Worm (Caenorhabditis elegans) whole organism, L2 larva: Measurements from ENCODE around the gene phat-5.

Experiments used
- C34F6.9 ChIP-seq: fragments of 150-350 bp; optimal IDR thresholded peaks from 2 replicates; lab custom pipeline; 2014; ENCODE audit warnings: missing biosample characterization, missing genetic modification characterization
- F13H6.1 ChIP-seq: sonication (generic microtip); optimal IDR thresholded peaks from 2 replicates; lab custom pipeline; 2016; ENCODE audit warnings: missing genetic modification characterization, missing compliant biosample characterization
- Y55F3AM.14 ChIP-seq: fragments of 200-800 bp; sonication (Bioruptor generic); optimal IDR thresholded peaks from 2 replicates; lab custom pipeline; 2018; ENCODE audit warnings: mild to moderate bottlenecking, missing genetic modification characterization, missing compliant biosample characterization
- ZK546.5 ChIP-seq: sonication (generic microtip); optimal IDR thresholded peaks from 2 replicates; lab custom pipeline; 2017; ENCODE audit warnings: missing biosample characterization, missing genetic modification characterization
- alr-1 ChIP-seq: fragments of 150-350 bp; optimal IDR thresholded peaks from 2 replicates; lab custom pipeline; 2014; ENCODE audit warnings: missing biosample characterization, missing genetic modification characterization
- aly-2 ChIP-seq: fragments of 150-350 bp; optimal IDR thresholded peaks from 2 replicates; lab custom pipeline; 2014; ENCODE audit warnings: missing biosample characterization, missing genetic modification characterization
- blmp-1 ChIP-seq: sonication (generic microtip); optimal IDR thresholded peaks from 2 replicates; lab custom pipeline; 2017; ENCODE audit warnings: missing genetic modification characterization, mild to moderate bottlenecking, missing compliant biosample characterization, antibody characterized with exemption, moderate library complexity; ENCODE audit not compliant: insufficient read depth
- ceh-16 ChIP-seq: fragments of 150-350 bp; optimal IDR thresholded peaks from 2 replicates; lab custom pipeline; 2014; ENCODE audit warnings: missing biosample characterization, missing genetic modification characterization
- ceh-82 ChIP-seq: fragments of 150-350 bp; optimal IDR thresholded peaks from 2 replicates; lab custom pipeline; 2014; ENCODE audit warnings: missing biosample characterization, missing genetic modification characterization
- dmd-4 ChIP-seq: sonication (generic microtip); optimal IDR thresholded peaks from 2 replicates; lab custom pipeline; 2017; ENCODE audit warnings: missing biosample characterization, missing genetic modification characterization
- elt-1 ChIP-seq: fragments of 150-350 bp; optimal IDR thresholded peaks from 2 replicates; lab custom pipeline; 2014; ENCODE audit warnings: missing biosample characterization, missing genetic modification characterization
- elt-3 ChIP-seq: sonication (generic microtip); optimal IDR thresholded peaks from 2 replicates; lab custom pipeline; 2017; ENCODE audit warnings: missing biosample characterization, missing genetic modification characterization
- fos-1 ChIP-seq: fragments of 150-350 bp; optimal IDR thresholded peaks from 2 replicates; lab custom pipeline; 2014; ENCODE audit warnings: missing biosample characterization, missing genetic modification characterization
- gmeb-1 ChIP-seq: fragments of 150-350 bp; optimal IDR thresholded peaks from 2 replicates; lab custom pipeline; 2014; ENCODE audit warnings: missing biosample characterization, missing genetic modification characterization
- lin-13 ChIP-seq: fragments of 150-350 bp; optimal IDR thresholded peaks from 2 replicates; lab custom pipeline; 2014; ENCODE audit warnings: missing biosample characterization, missing genetic modification reagents, missing genetic modification characterization
- lin-39 ChIP-seq: fragments of 150-350 bp; optimal IDR thresholded peaks from 2 replicates; lab custom pipeline; 2014; ENCODE audit warnings: missing biosample characterization, missing genetic modification reagents, missing genetic modification characterization
- lsy-2 ChIP-seq, 2 experiments: fragments of 150-350 bp in 1 of 2; sonication (generic microtip) in 1 of 2; optimal IDR thresholded peaks; 2 replicates each; lab custom pipeline; 2014 to 2017; ENCODE audit warnings: missing biosample characterization in 2 of 2, missing genetic modification characterization in 2 of 2
- mbf-1 ChIP-seq: sonication (generic microtip); optimal IDR thresholded peaks from 2 replicates; lab custom pipeline; 2017; ENCODE audit warnings: missing biosample characterization, missing genetic modification characterization
- mdl-1 ChIP-seq, 2 experiments: fragments of 150-350 bp in 1 of 2; sonication (generic microtip) in 1 of 2; optimal IDR thresholded peaks; 2 replicates each; lab custom pipeline; 2017; ENCODE audit warnings: missing biosample characterization in 2 of 2, missing genetic modification characterization in 2 of 2
- nhr-10 ChIP-seq: sonication (generic microtip); optimal IDR thresholded peaks from 2 replicates; lab custom pipeline; 2017; ENCODE audit warnings: missing biosample characterization, missing genetic modification characterization
- nhr-11 ChIP-seq: fragments of 150-350 bp; optimal IDR thresholded peaks from 2 replicates; lab custom pipeline; 2014; ENCODE audit warnings: missing biosample characterization, missing genetic modification characterization
- nhr-12 ChIP-seq: fragments of 150-350 bp; optimal IDR thresholded peaks from 2 replicates; lab custom pipeline; 2014; ENCODE audit warnings: missing biosample characterization, missing genetic modification characterization
- nhr-129 ChIP-seq: fragments of 150-350 bp; optimal IDR thresholded peaks from 2 replicates; lab custom pipeline; 2014; ENCODE audit warnings: missing biosample characterization, missing genetic modification characterization
- nhr-21 ChIP-seq: fragments of 150-350 bp; optimal IDR thresholded peaks from 2 replicates; lab custom pipeline; 2014; ENCODE audit warnings: missing biosample characterization, missing genetic modification characterization
- nhr-23 ChIP-seq: fragments of 150-350 bp; optimal IDR thresholded peaks from 2 replicates; lab custom pipeline; 2014; ENCODE audit warnings: missing biosample characterization, missing genetic modification reagents, missing genetic modification characterization
- nhr-237 ChIP-seq: fragments of 150-350 bp; optimal IDR thresholded peaks from 2 replicates; lab custom pipeline; 2014; ENCODE audit warnings: missing biosample characterization, missing genetic modification characterization
- nhr-25 ChIP-seq: fragments of 150-350 bp; sonication (generic microtip); optimal IDR thresholded peaks from 3 replicates; lab custom pipeline; 2014; ENCODE audit warnings: missing biosample characterization, missing genetic modification characterization
- nhr-6 ChIP-seq: fragments of 150-350 bp; optimal IDR thresholded peaks from 2 replicates; lab custom pipeline; 2014; ENCODE audit warnings: missing biosample characterization, missing genetic modification characterization
- nhr-77 ChIP-seq: fragments of 150-350 bp; optimal IDR thresholded peaks from 2 replicates; lab custom pipeline; 2014; ENCODE audit warnings: missing biosample characterization, missing genetic modification characterization
- peb-1 ChIP-seq: fragments of 150-350 bp; optimal IDR thresholded peaks from 2 replicates; lab custom pipeline; 2014; ENCODE audit warnings: missing biosample characterization, missing genetic modification characterization
- sem-4 ChIP-seq: fragments of 150-350 bp; optimal IDR thresholded peaks from 2 replicates; lab custom pipeline; 2014; ENCODE audit warnings: missing biosample characterization, missing genetic modification reagents, missing genetic modification characterization
- sma-3 ChIP-seq: sonication (generic microtip); optimal IDR thresholded peaks from 2 replicates; lab custom pipeline; 2016; ENCODE audit warnings: missing genetic modification reagents, missing genetic modification characterization, missing compliant biosample characterization
- sma-9 ChIP-seq, 2 experiments: fragments of 150-350 bp in 1 of 2; sonication (generic microtip) in 1 of 2; optimal IDR thresholded peaks; 2 replicates each; lab custom pipeline; 2014 to 2016; ENCODE audit warnings: missing genetic modification characterization in 2 of 2, mild to moderate bottlenecking in 1 of 2, missing biosample characterization in 1 of 2, missing compliant biosample characterization in 1 of 2, missing genetic modification reagents in 1 of 2, moderate library complexity in 1 of 2
- snpc-4 ChIP-seq: fragments of 150-350 bp; optimal IDR thresholded peaks from 2 replicates; lab custom pipeline; 2014; ENCODE audit warnings: missing biosample characterization, missing genetic modification characterization
- unc-39 ChIP-seq: fragments of 150-350 bp; optimal IDR thresholded peaks from 2 replicates; lab custom pipeline; 2014; ENCODE audit warnings: missing biosample characterization, missing genetic modification characterization
- unc-55 ChIP-seq: fragments of 150-350 bp; sonication (generic microtip); optimal IDR thresholded peaks from 3 replicates; lab custom pipeline; 2014; ENCODE audit warnings: missing biosample characterization, missing genetic modification reagents, missing genetic modification characterization
- unc-62 ChIP-seq: fragments of 150-350 bp; optimal IDR thresholded peaks from 2 replicates; lab custom pipeline; 2014; ENCODE audit warnings: missing biosample characterization, missing genetic modification reagents, missing genetic modification characterization
- zag-1 ChIP-seq: fragments of 150-350 bp; optimal IDR thresholded peaks from 2 replicates; lab custom pipeline; 2014; ENCODE audit warnings: missing biosample characterization, missing genetic modification characterization
- ztf-1 ChIP-seq: fragments of 200-800 bp; sonication (Bioruptor generic); conservative IDR thresholded peaks from 2 replicates; pipeline ENCODE4 v1.3.6; 2022; ENCODE audit warnings: missing genetic modification characterization, missing compliant biosample characterization
- ztf-11 ChIP-seq: sonication (generic microtip); optimal IDR thresholded peaks from 2 replicates; lab custom pipeline; 2017; ENCODE audit warnings: missing biosample characterization, missing genetic modification characterization
- ztf-4 ChIP-seq: fragments of 150-350 bp; optimal IDR thresholded peaks from 2 replicates; lab custom pipeline; 2014; ENCODE audit warnings: missing biosample characterization, missing genetic modification characterization

phat-5 gene

ce11 chrV:4129604-4130003 lies 7.3 kb upstream of the phat-5 start, which contains the start of gene phat-4:
Gene phat-4, plus strand, starts transcription at chrV:4129904.
- no peak for TF ChIP-seq aly-2 (tag; lab: Kevin White, UChicago)
- no peak for TF ChIP-seq nhr-25 (tag; lab: Kevin White, UChicago)
- no peak for TF ChIP-seq mbf-1 (tag; lab: Kevin White, UChicago)
- TF ChIP-seq ztf-4: no peak
- no peak for TF ChIP-seq nhr-6 (tag; lab: Kevin White, UChicago)
- TF ChIP-seq nhr-77 (tag; lab: Kevin White, UChicago): no peak
- no peak for TF ChIP-seq unc-55 (GFP tag; lab: Kevin White, UChicago)
- TF ChIP-seq C34F6.9 (tag; lab: Kevin White, UChicago): no peak
- no peak for TF ChIP-seq lin-39 (tag; lab: Kevin White, UChicago)

ce11 chrV:4127435-4127834 lies 5.1 kb upstream of the phat-5 start, which contains the start of gene T05B4.13:
Gene T05B4.13, minus strand, starts transcription at chrV:4127535.
- TF ChIP-seq nhr-10: no peak
- no peak for TF ChIP-seq ZK546.5 (tag; lab: Kevin White, UChicago)
- TF ChIP-seq mdl-1 (tag; optimal IDR thresholded peaks at IDR 0.05; lab: Kevin White, UChicago): no peak
- no peak for TF ChIP-seq lsy-2 (tag; optimal IDR thresholded peaks at IDR 0.05; lab: Kevin White, UChicago)
- no peak for TF ChIP-seq nhr-129 (tag; lab: Kevin White, UChicago)
- no peak for TF ChIP-seq alr-1 (tag; lab: Kevin White, UChicago)
- TF ChIP-seq nhr-12 (tag; lab: Kevin White, UChicago): no peak
- TF ChIP-seq sem-4: no peak
- no peak for TF ChIP-seq peb-1 (tag; lab: Kevin White, UChicago)
- TF ChIP-seq ztf-1 (GFP tag; lab: Robert Waterston, UW): no peak
- no peak for TF ChIP-seq nhr-6 (tag; lab: Kevin White, UChicago)
- TF ChIP-seq nhr-21 (tag; lab: Kevin White, UChicago): no peak
- no peak for TF ChIP-seq aly-2 (tag; lab: Kevin White, UChicago)
- TF ChIP-seq lin-39 (tag; lab: Kevin White, UChicago): no peak
- no peak for TF ChIP-seq sma-9 (GFP tag; optimal IDR thresholded peaks at IDR 0.05; lab: Kevin White, UChicago)
- TF ChIP-seq sma-9 (tag; optimal IDR thresholded peaks at IDR 0.05; lab: Kevin White, UChicago): no peak
- TF ChIP-seq ztf-4: no peak
- TF ChIP-seq, all 48 proteins: peak for 0

ce11 chrV:4125552-4126084 lies 3.3 kb upstream of the phat-5 start, which contains the start of gene T05B4.12:
Gene T05B4.12, minus strand, starts transcription at chrV:4126034.
- TF ChIP-seq nhr-23 (tag; lab: Kevin White, UChicago) (no peak), F13H6.1 (no peak)
- TF ChIP-seq, all 48 proteins: peak for 0

- TF ChIP-seq ztf-4: no peak
- TF ChIP-seq nhr-10: no peak
- TF ChIP-seq blmp-1 (tag; lab: Kevin White, UChicago): no peak
- TF ChIP-seq nhr-11 (tag; lab: Kevin White, UChicago): no peak
- no peak for TF ChIP-seq nhr-25 (tag; lab: Kevin White, UChicago)
- no peak for TF ChIP-seq Y55F3AM.14 (GFP tag; lab: Kevin White, UChicago)
- TF ChIP-seq ztf-1 (GFP tag; lab: Robert Waterston, UW): no peak
- no peak for TF ChIP-seq sem-4
- no peak for TF ChIP-seq unc-62 (GFP tag; lab: Kevin White, UChicago)
- no peak for TF ChIP-seq nhr-129 (tag; lab: Kevin White, UChicago)
- TF ChIP-seq gmeb-1 (tag; lab: Kevin White, UChicago): no peak
- no peak for TF ChIP-seq sma-3
- TF ChIP-seq ztf-11: no peak
- TF ChIP-seq nhr-12 (tag; lab: Kevin White, UChicago): no peak
- no peak for TF ChIP-seq unc-39 (tag; lab: Kevin White, UChicago)
- TF ChIP-seq ceh-82: no peak
- TF ChIP-seq fos-1 (tag; lab: Kevin White, UChicago): no peak
- TF ChIP-seq ZK546.5 (tag; lab: Kevin White, UChicago): no peak
- no peak for TF ChIP-seq F13H6.1
- no peak for TF ChIP-seq nhr-21 (tag; lab: Kevin White, UChicago)
Measured at ce11 chrV:4120629-4121028, 1.7 kb downstream of the phat-5 start, which contains the start of gene T05B4.10. Gene T05B4.10, minus strand, starts transcription at chrV:4120729.

- TF ChIP-seq unc-39 (tag; lab: Kevin White, UChicago) (no peak), nhr-129 (tag; lab: Kevin White, UChicago) (no peak), nhr-21 (tag; lab: Kevin White, UChicago) (no peak), peb-1 (tag; lab: Kevin White, UChicago) (no peak), ztf-4 (no peak), zag-1 (no peak), snpc-4 (no peak), dmd-4 (tag; lab: Kevin White, UChicago) (no peak), unc-62 (GFP tag; lab: Kevin White, UChicago) (no peak), ztf-1 (GFP tag; lab: Robert Waterston, UW) (no peak), nhr-6 (tag; lab: Kevin White, UChicago) (no peak), nhr-237 (no peak), elt-1 (tag; lab: Kevin White, UChicago) (no peak), lin-13 (GFP tag; lab: Kevin White, UChicago) (no peak), nhr-23 (tag; lab: Kevin White, UChicago) (no peak), aly-2 (tag; lab: Kevin White, UChicago) (no peak), elt-3 (tag; lab: Kevin White, UChicago) (no peak), ceh-16 (no peak), nhr-10 (no peak)
Measured at ce11 chrV:4118332-4118731, 4.0 kb downstream of the phat-5 start, which contains the start of gene T05B4.9. Gene T05B4.9, minus strand, starts transcription at chrV:4118432.
